ENCODE assay signal across 1 fruit fly cellular context in genomic region chr3L:15514405-15514804, dm6.
TF ChIP-seq lines count a peak whose summit lies in the region.

No protein-coding gene starts in this region.

TF ChIP-seq in whole organism, embryonic, 481 proteins besides CTCF, POLR2A, EP300 and RAD21 (continued from another document):
- no peak for TF ChIP-seq CG4424 (GFP tag; optimal IDR thresholded peaks at IDR 0.05; lab: Kevin White, UChicago)
- TF ChIP-seq CG17612 (GFP tag; IDR thresholded peaks at IDR 0.05; lab: Robert Waterston, UW) = no peak
- no peak for TF ChIP-seq CG11247 (GFP tag; IDR thresholded peaks at IDR 0.05; lab: Robert Waterston, UW)
- no peak for TF ChIP-seq CG12744 (GFP tag; optimal IDR thresholded peaks at IDR 0.05; lab: Kevin White, UChicago)
- no peak for TF ChIP-seq eyg (GFP tag; optimal IDR thresholded peaks at IDR 0.05; lab: Kevin White, UChicago)
- no peak for TF ChIP-seq tup (GFP tag; optimal IDR thresholded peaks at IDR 0.05; lab: Kevin White, UChicago)
- TF ChIP-seq tna (GFP tag; IDR thresholded peaks at IDR 0.05; lab: Robert Waterston, UW; ENCODE audit: partially characterized antibody) = peak; percentile 11; the same call in 1 of the 2 replicates
- TF ChIP-seq fd96Cb (tag; optimal IDR thresholded peaks at IDR 0.05; lab: Kevin White, UChicago) = no peak
- TF ChIP-seq CG9876 (GFP tag; optimal IDR thresholded peaks at IDR 0.05; lab: Kevin White, UChicago) = no peak
- no peak for TF ChIP-seq bcd (GFP tag; optimal IDR thresholded peaks at IDR 0.05; lab: Kevin White, UChicago)
- TF ChIP-seq Sry-β (GFP tag; optimal IDR thresholded peaks at IDR 0.05; lab: Kevin White, UChicago) = no peak
- TF ChIP-seq CG7928 (GFP tag; optimal IDR thresholded peaks at IDR 0.05; lab: Kevin White, UChicago) = no peak
- TF ChIP-seq CG13775 (GFP tag; optimal IDR thresholded peaks at IDR 0.05; lab: Kevin White, UChicago) = no peak
- TF ChIP-seq C15 (GFP tag; IDR thresholded peaks at IDR 0.05; lab: Robert Waterston, UW) = no peak
- TF ChIP-seq CG4282 (GFP tag; optimal IDR thresholded peaks at IDR 0.05; lab: Kevin White, UChicago) = no peak
- TF ChIP-seq pfk (GFP tag; optimal IDR thresholded peaks at IDR 0.05; lab: Kevin White, UChicago) = no peak
- no peak for TF ChIP-seq B-H2 (GFP tag; optimal IDR thresholded peaks at IDR 0.05; lab: Kevin White, UChicago)
- TF ChIP-seq CG34376 (GFP tag; optimal IDR thresholded peaks at IDR 0.05; lab: Kevin White, UChicago) = peak; percentile 48
- no peak for TF ChIP-seq CG2202 (tag; optimal IDR thresholded peaks at IDR 0.05; lab: Kevin White, UChicago)
- TF ChIP-seq CG10366 (GFP tag; IDR thresholded peaks at IDR 0.05; lab: Robert Waterston, UW) = no peak
- peak; percentile 21 for TF ChIP-seq scrt (GFP tag; optimal IDR thresholded peaks at IDR 0.05; lab: Kevin White, UChicago)
- TF ChIP-seq mld (GFP tag; IDR thresholded peaks at IDR 0.05; lab: Robert Waterston, UW; ENCODE audit: partially characterized antibody) = no peak
- TF ChIP-seq CG6175 (GFP tag; IDR thresholded peaks at IDR 0.05; lab: Robert Waterston, UW) = no peak
- TF ChIP-seq HmgD (GFP tag; optimal IDR thresholded peaks at IDR 0.05; lab: Kevin White, UChicago) = no peak
- TF ChIP-seq tap (tag; optimal IDR thresholded peaks at IDR 0.05; lab: Kevin White, UChicago) = no peak
- TF ChIP-seq peb (GFP tag; IDR thresholded peaks at IDR 0.05; lab: Robert Waterston, UW) = no peak
- no peak for TF ChIP-seq Myb (GFP tag; optimal IDR thresholded peaks at IDR 0.05; lab: Kevin White, UChicago)
- TF ChIP-seq vfl (GFP tag; optimal IDR thresholded peaks at IDR 0.05; lab: Kevin White, UChicago) = no peak
- TF ChIP-seq odd (GFP tag; optimal IDR thresholded peaks at IDR 0.05; lab: Kevin White, UChicago) = no peak
- TF ChIP-seq Dip2 (GFP tag; IDR thresholded peaks at IDR 0.05; lab: Robert Waterston, UW) = no peak
- TF ChIP-seq MTF-1 (GFP tag; optimal IDR thresholded peaks at IDR 0.05; lab: Kevin White, UChicago; ENCODE audit: borderline replicate concordance) = peak; percentile 13
- TF ChIP-seq ttk (GFP tag; IDR thresholded peaks at IDR 0.05; lab: Robert Waterston, UW) = no peak
- no peak for TF ChIP-seq Ravus (GFP tag; IDR thresholded peaks at IDR 0.05; lab: Robert Waterston, UW)
- TF ChIP-seq CG10267 (tag; optimal IDR thresholded peaks at IDR 0.05; lab: Kevin White, UChicago) = no peak
- TF ChIP-seq abd-A (tag; optimal IDR thresholded peaks at IDR 0.05; lab: Kevin White, UChicago) = peak; percentile 86
- no peak for TF ChIP-seq corto (GFP tag; optimal IDR thresholded peaks at IDR 0.05; lab: Kevin White, UChicago)
- TF ChIP-seq CG12219 (GFP tag; optimal IDR thresholded peaks at IDR 0.05; lab: Kevin White, UChicago) = no peak
- no peak for TF ChIP-seq CrebB (tag; optimal IDR thresholded peaks at IDR 0.05; lab: Kevin White, UChicago)
- no peak for TF ChIP-seq CG6791 (GFP tag; IDR thresholded peaks at IDR 0.05; lab: Robert Waterston, UW; ENCODE audit: partially characterized antibody)
- TF ChIP-seq CG15479 (GFP tag; optimal IDR thresholded peaks at IDR 0.05; lab: Kevin White, UChicago) = no peak
- TF ChIP-seq CG18476 (GFP tag; optimal IDR thresholded peaks at IDR 0.05; lab: Kevin White, UChicago) = no peak
- no peak for TF ChIP-seq z (GFP tag; IDR thresholded peaks at IDR 0.05; lab: Robert Waterston, UW)
- no peak for TF ChIP-seq CG7357 (GFP tag; IDR thresholded peaks at IDR 0.05; lab: Robert Waterston, UW)
- no peak for TF ChIP-seq oc (tag; optimal IDR thresholded peaks at IDR 0.05; lab: Kevin White, UChicago)
- TF ChIP-seq HmgZ (tag; optimal IDR thresholded peaks at IDR 0.05; lab: Kevin White, UChicago) = peak; percentile 9
- TF ChIP-seq Ets97D (GFP tag; optimal IDR thresholded peaks at IDR 0.05; lab: Kevin White, UChicago) = no peak
- no peak for TF ChIP-seq tgo (GFP tag; IDR thresholded peaks at IDR 0.05; lab: Robert Waterston, UW)
- no peak for TF ChIP-seq CG12659 (GFP tag; optimal IDR thresholded peaks at IDR 0.05; lab: Kevin White, UChicago)
- TF ChIP-seq nerfin-1 (tag; optimal IDR thresholded peaks at IDR 0.05; lab: Kevin White, UChicago) = no peak
- TF ChIP-seq ara (GFP tag; IDR thresholded peaks at IDR 0.05; lab: Robert Waterston, UW) = no peak
- no peak for TF ChIP-seq Lhr (GFP tag; optimal IDR thresholded peaks at IDR 0.05; lab: Kevin White, UChicago)
- TF ChIP-seq yki (optimal IDR thresholded peaks at IDR 0.05; lab: Kevin White, UChicago) = peak; percentile 48
- no peak for TF ChIP-seq CG12299 (tag; optimal IDR thresholded peaks at IDR 0.05; lab: Kevin White, UChicago)
- peak; percentile 6 for TF ChIP-seq Med (GFP tag; lab: Kevin White, UChicago)
- TF ChIP-seq danr (GFP tag; IDR thresholded peaks at IDR 0.05; lab: Robert Waterston, UW) = no peak
- TF ChIP-seq amos (GFP tag; IDR thresholded peaks at IDR 0.05; lab: Robert Waterston, UW; ENCODE audit: partially characterized antibody) = no peak
- no peak for TF ChIP-seq cad (GFP tag; optimal IDR thresholded peaks at IDR 0.05; lab: Kevin White, UChicago)
- no peak for TF ChIP-seq CG3407 (GFP tag; optimal IDR thresholded peaks at IDR 0.05; lab: Kevin White, UChicago)
- TF ChIP-seq CG12769 (tag; optimal IDR thresholded peaks at IDR 0.05; lab: Kevin White, UChicago) = peak; percentile 66
- no peak for TF ChIP-seq wdn (GFP tag; IDR thresholded peaks at IDR 0.05; lab: Robert Waterston, UW)
- no peak for TF ChIP-seq Atf6 (GFP tag; IDR thresholded peaks at IDR 0.05; lab: Robert Waterston, UW)
- no peak for TF ChIP-seq MESR4 (GFP tag; optimal IDR thresholded peaks at IDR 0.05; lab: Kevin White, UChicago)
- no peak for TF ChIP-seq nerfin-2 (GFP tag; IDR thresholded peaks at IDR 0.05; lab: Robert Waterston, UW; ENCODE audit: partially characterized antibody)
- TF ChIP-seq Xbp1 (GFP tag; optimal IDR thresholded peaks at IDR 0.05; lab: Kevin White, UChicago) = no peak
- TF ChIP-seq nau (GFP tag; optimal IDR thresholded peaks at IDR 0.05; lab: Kevin White, UChicago) = no peak
- no peak for TF ChIP-seq zf30C (GFP tag; optimal IDR thresholded peaks at IDR 0.05; lab: Kevin White, UChicago)
- no peak for TF ChIP-seq gsb (GFP tag; IDR thresholded peaks at IDR 0.05; lab: Robert Waterston, UW)
- no peak for TF ChIP-seq CG30020 (tag; optimal IDR thresholded peaks at IDR 0.05; lab: Kevin White, UChicago)
- no peak for TF ChIP-seq dpn (GFP tag; optimal IDR thresholded peaks at IDR 0.05; lab: Kevin White, UChicago)
- no peak for TF ChIP-seq phol (tag; optimal IDR thresholded peaks at IDR 0.05; lab: Kevin White, UChicago)
- TF ChIP-seq CG12942 (GFP tag; optimal IDR thresholded peaks at IDR 0.05; lab: Kevin White, UChicago) = no peak
- TF ChIP-seq E2f1 (GFP tag; IDR thresholded peaks at IDR 0.05; lab: Robert Waterston, UW) = no peak
- no peak for TF ChIP-seq CG6683 (GFP tag; optimal IDR thresholded peaks at IDR 0.05; lab: Kevin White, UChicago)
- TF ChIP-seq zfh1 (GFP tag; IDR thresholded peaks at IDR 0.05; lab: Robert Waterston, UW) = no peak
- TF ChIP-seq Xrp1 (GFP tag; IDR thresholded peaks at IDR 0.05; lab: Robert Waterston, UW) = 0 out of 2 replicates have a peak, but pooled peaks have one; percentile 10
- TF ChIP-seq HHEX (GFP tag; optimal IDR thresholded peaks at IDR 0.05; lab: Kevin White, UChicago) = no peak
- no peak for TF ChIP-seq Rfx (GFP tag; IDR thresholded peaks at IDR 0.05; lab: Robert Waterston, UW)
- no peak for TF ChIP-seq CG14965 (GFP tag; optimal IDR thresholded peaks at IDR 0.05; lab: Kevin White, UChicago; ENCODE audit: borderline replicate concordance)
- TF ChIP-seq CG17359 (tag; optimal IDR thresholded peaks at IDR 0.05; lab: Kevin White, UChicago) = no peak
- TF ChIP-seq Mes4 (GFP tag; optimal IDR thresholded peaks at IDR 0.05; lab: Kevin White, UChicago) = no peak
- TF ChIP-seq lola (GFP tag; optimal IDR thresholded peaks at IDR 0.05; lab: Kevin White, UChicago) = no peak
- no peak for TF ChIP-seq Dfd (GFP tag; optimal IDR thresholded peaks at IDR 0.05; lab: Kevin White, UChicago)
- no peak for TF ChIP-seq CG11085 (GFP tag; IDR thresholded peaks at IDR 0.05; lab: Robert Waterston, UW)
- TF ChIP-seq CG8765 (GFP tag; IDR thresholded peaks at IDR 0.05; lab: Robert Waterston, UW) = no peak
- no peak for TF ChIP-seq CG1792 (GFP tag; optimal IDR thresholded peaks at IDR 0.05; lab: Kevin White, UChicago)
- TF ChIP-seq Dp (GFP tag; optimal IDR thresholded peaks at IDR 0.05; lab: Kevin White, UChicago) = peak; percentile 5
- TF ChIP-seq Poxn (GFP tag; IDR thresholded peaks at IDR 0.05; lab: Robert Waterston, UW) = no peak
- TF ChIP-seq jing (GFP tag; optimal IDR thresholded peaks at IDR 0.05; lab: Kevin White, UChicago) = no peak
- TF ChIP-seq Eip74EF (GFP tag; optimal IDR thresholded peaks at IDR 0.05; lab: Kevin White, UChicago) = no peak
- no peak for TF ChIP-seq hth (optimal IDR thresholded peaks at IDR 0.05; lab: Kevin White, UChicago)
- TF ChIP-seq CG9817 (tag; optimal IDR thresholded peaks at IDR 0.05; lab: Kevin White, UChicago) = no peak
- TF ChIP-seq sqz (GFP tag; optimal IDR thresholded peaks at IDR 0.05; lab: Kevin White, UChicago) = peak; percentile 49
- no peak for TF ChIP-seq CG13296 (GFP tag; optimal IDR thresholded peaks at IDR 0.05; lab: Kevin White, UChicago)
- TF ChIP-seq Fer2 (tag; optimal IDR thresholded peaks at IDR 0.05; lab: Kevin White, UChicago) = no peak
- TF ChIP-seq fu2 (GFP tag; optimal IDR thresholded peaks at IDR 0.05; lab: Kevin White, UChicago) = no peak
- TF ChIP-seq lbe (GFP tag; optimal IDR thresholded peaks at IDR 0.05; lab: Kevin White, UChicago) = no peak
- TF ChIP-seq CG3726 (GFP tag; IDR thresholded peaks at IDR 0.05; lab: Robert Waterston, UW) = no peak
- peak; percentile 55; the same call in 2 of the 3 replicates for TF ChIP-seq CG34224 (GFP tag; IDR thresholded peaks at IDR 0.05; lab: Robert Waterston, UW; ENCODE audit: partially characterized antibody)
- TF ChIP-seq Vsx1 (GFP tag; optimal IDR thresholded peaks at IDR 0.05; lab: Kevin White, UChicago) = peak; percentile 88
- TF ChIP-seq Meics (GFP tag; optimal IDR thresholded peaks at IDR 0.05; lab: Kevin White, UChicago) = no peak
- TF ChIP-seq dmrt11E (tag; optimal IDR thresholded peaks at IDR 0.05; lab: Kevin White, UChicago) = no peak
- no peak for TF ChIP-seq CG33213 (GFP tag; optimal IDR thresholded peaks at IDR 0.05; lab: Kevin White, UChicago)
- TF ChIP-seq dan (GFP tag; IDR thresholded peaks at IDR 0.05; lab: Robert Waterston, UW) = no peak
- TF ChIP-seq pita (GFP tag; optimal IDR thresholded peaks at IDR 0.05; lab: Kevin White, UChicago) = no peak
- TF ChIP-seq chn (GFP tag; optimal IDR thresholded peaks at IDR 0.05; lab: Kevin White, UChicago) = peak; percentile 84
- no peak for TF ChIP-seq CG10209 (GFP tag; optimal IDR thresholded peaks at IDR 0.05; lab: Kevin White, UChicago)
- TF ChIP-seq Scr (GFP tag; IDR thresholded peaks at IDR 0.05; lab: Robert Waterston, UW; ENCODE audit: partially characterized antibody) = no peak
- TF ChIP-seq CkIIα-i1 (GFP tag; IDR thresholded peaks at IDR 0.05; lab: Robert Waterston, UW) = no peak
- TF ChIP-seq CG7745 (tag; optimal IDR thresholded peaks at IDR 0.05; lab: Kevin White, UChicago) = no peak
- TF ChIP-seq CG30403 (GFP tag; optimal IDR thresholded peaks at IDR 0.05; lab: Kevin White, UChicago) = no peak
- peak; percentile 94; the same call in 2 of the 3 replicates for TF ChIP-seq CG34422 (GFP tag; IDR thresholded peaks at IDR 0.05; lab: Robert Waterston, UW)
- no peak for TF ChIP-seq CG18619 (GFP tag; optimal IDR thresholded peaks at IDR 0.05; lab: Kevin White, UChicago)
- peak; percentile 22 for TF ChIP-seq nom (GFP tag; optimal IDR thresholded peaks at IDR 0.05; lab: Kevin White, UChicago)
- TF ChIP-seq tll (GFP tag; optimal IDR thresholded peaks at IDR 0.05; lab: Kevin White, UChicago) = no peak
- TF ChIP-seq Oaz (GFP tag; IDR thresholded peaks at IDR 0.05; lab: Robert Waterston, UW) = no peak
- no peak for TF ChIP-seq sens-2 (GFP tag; IDR thresholded peaks at IDR 0.05; lab: Robert Waterston, UW)
- no peak for TF ChIP-seq Dad (GFP tag; optimal IDR thresholded peaks at IDR 0.05; lab: Kevin White, UChicago)
- peak; percentile 6 for TF ChIP-seq CG8290 (GFP tag; optimal IDR thresholded peaks at IDR 0.05; lab: Kevin White, UChicago)
- peak in 1 of 2 experiments; percentile 19 for TF ChIP-seq CG8290 (tag; optimal IDR thresholded peaks at IDR 0.05; lab: Kevin White, UChicago)
- no peak for TF ChIP-seq CG14860 (GFP tag; IDR thresholded peaks at IDR 0.05; lab: Robert Waterston, UW; ENCODE audit: partially characterized antibody)
- no peak for TF ChIP-seq salm (tag; optimal IDR thresholded peaks at IDR 0.05; lab: Kevin White, UChicago)
- TF ChIP-seq H2.0 (GFP tag; IDR thresholded peaks at IDR 0.05; lab: Robert Waterston, UW) = no peak
- peak; percentile 13 for TF ChIP-seq CG7556 (GFP tag; optimal IDR thresholded peaks at IDR 0.05; lab: Kevin White, UChicago)
- TF ChIP-seq B-H1 (GFP tag; IDR thresholded peaks at IDR 0.05; lab: Robert Waterston, UW) = no peak
- TF ChIP-seq CG15514 (GFP tag; optimal IDR thresholded peaks at IDR 0.05; lab: Kevin White, UChicago) = peak; percentile 12
- no peak for TF ChIP-seq CG4617 (GFP tag; optimal IDR thresholded peaks at IDR 0.05; lab: Kevin White, UChicago; ENCODE audit: borderline replicate concordance)
- TF ChIP-seq CG6854 (GFP tag; optimal IDR thresholded peaks at IDR 0.05; lab: Kevin White, UChicago) = no peak
- TF ChIP-seq CG16813 (GFP tag; IDR thresholded peaks at IDR 0.05; lab: Robert Waterston, UW; ENCODE audit: partially characterized antibody) = no peak
- TF ChIP-seq CoRest (tag; optimal IDR thresholded peaks at IDR 0.05; lab: Kevin White, UChicago) = no peak
- no peak for TF ChIP-seq CG32772 (GFP tag; IDR thresholded peaks at IDR 0.05; lab: Robert Waterston, UW)
- TF ChIP-seq NfI (GFP tag; optimal IDR thresholded peaks at IDR 0.05; lab: Kevin White, UChicago) = no peak
- TF ChIP-seq Hey (tag; optimal IDR thresholded peaks at IDR 0.05; lab: Kevin White, UChicago) = peak; percentile 78
- no peak for TF ChIP-seq CG13123 (GFP tag; optimal IDR thresholded peaks at IDR 0.05; lab: Kevin White, UChicago)
- TF ChIP-seq trh (GFP tag; optimal IDR thresholded peaks at IDR 0.05; lab: Kevin White, UChicago) = no peak
- TF ChIP-seq Camta (GFP tag; optimal IDR thresholded peaks at IDR 0.05; lab: Kevin White, UChicago) = no peak
- TF ChIP-seq vnd (GFP tag; IDR thresholded peaks at IDR 0.05; lab: Robert Waterston, UW; ENCODE audit: partially characterized antibody) = no peak
- TF ChIP-seq crp (GFP tag; optimal IDR thresholded peaks at IDR 0.05; lab: Kevin White, UChicago) = peak in 1 of 2 experiments; percentile 20
- no peak for TF ChIP-seq hb (GFP tag; IDR thresholded peaks at IDR 0.05; lab: Robert Waterston, UW; ENCODE audit: partially characterized antibody)
